Fruit fly (Drosophila melanogaster) whole organism: ENCODE data around the gene Pebp1.

Experiments
- CG8478 ChIP-seq: fragments of >200 bp; optimal IDR thresholded peaks from 2 replicates; lab custom pipeline; 2018; ENCODE audit warnings: inconsistent platforms
- Dll ChIP-seq: fragments of >200 bp; optimal IDR thresholded peaks from 2 replicates; lab custom pipeline; 2017
- EcR ChIP-seq, 2 experiments: fragments of >200 bp; optimal IDR thresholded peaks; 2 replicates each; lab custom pipeline; 2017; ENCODE audit warnings: missing biosample characterization in 2 of 2, missing genetic modification characterization in 2 of 2, missing genetic modification reagents in 2 of 2
- pan ChIP-seq: fragments of >200 bp; optimal IDR thresholded peaks from 2 replicates; lab custom pipeline; 2017
- psq ChIP-seq: fragments of >200 bp; optimal IDR thresholded peaks from 2 replicates; lab custom pipeline; 2017
- usp ChIP-seq: fragments of >200 bp; optimal IDR thresholded peaks from 2 replicates; lab custom pipeline; 2017; ENCODE audit warnings: missing biosample characterization, missing genetic modification characterization, mixed read lengths

Pebp1 gene

dm6 chr3R:22449871-22450424 lies 15.9 kb upstream of the Pebp1 start:
- TF ChIP-seq psq (lab: Kevin White, UChicago): no peak
- no peak for TF ChIP-seq Dll (lab: Kevin White, UChicago)
- TF ChIP-seq EcR (GFP tag; optimal IDR thresholded peaks at IDR 0.05; lab: Kevin White, UChicago): no peak
- no peak for TF ChIP-seq CG8478 (lab: Kevin White, UChicago)
- TF ChIP-seq pan (lab: Kevin White, UChicago): no peak
- TF ChIP-seq usp: no peak

dm6 chr3R:22454397-22455334 lies 11.2 kb upstream of the Pebp1 start:
- no peak for TF ChIP-seq Dll (lab: Kevin White, UChicago)
- no peak for TF ChIP-seq psq (lab: Kevin White, UChicago)
- no peak for TF ChIP-seq pan (lab: Kevin White, UChicago)
- TF ChIP-seq usp: no peak
- TF ChIP-seq CG8478 (lab: Kevin White, UChicago): no peak
- TF ChIP-seq EcR (GFP tag; optimal IDR thresholded peaks at IDR 0.05; lab: Kevin White, UChicago): no peak

- TF ChIP-seq Dll (lab: Kevin White, UChicago) (no peak), CG8478 (lab: Kevin White, UChicago) (no peak), usp (no peak), psq (lab: Kevin White, UChicago) (no peak), pan (lab: Kevin White, UChicago) (no peak), EcR (GFP tag; optimal IDR thresholded peaks at IDR 0.05; lab: Kevin White, UChicago) (no peak)
Measured at dm6 chr3R:22455335-22455985, 10.4 kb upstream of the Pebp1 start.

dm6 chr3R:22456007-22456406 lies 9.8 kb upstream of the Pebp1 start:
- TF ChIP-seq pan (lab: Kevin White, UChicago) (no peak), usp (no peak), Dll (lab: Kevin White, UChicago) (no peak), EcR (GFP tag; optimal IDR thresholded peaks at IDR 0.05; lab: Kevin White, UChicago) (no peak), CG8478 (lab: Kevin White, UChicago) (no peak), psq (lab: Kevin White, UChicago) (no peak)

- TF ChIP-seq CG8478 (lab: Kevin White, UChicago) (no peak), Dll (lab: Kevin White, UChicago) (no peak), EcR (GFP tag; optimal IDR thresholded peaks at IDR 0.05; lab: Kevin White, UChicago) (no peak), pan (lab: Kevin White, UChicago) (no peak), usp (no peak), psq (lab: Kevin White, UChicago) (no peak)
Measured at dm6 chr3R:22461673-22462585, 3.9 kb upstream of the Pebp1 start, which contains the start of the genes Rpn7 and AP-2mu. TSS of gene Rpn7 (minus strand) at chr3R:22462054. TSS of gene AP-2mu (plus strand) at chr3R:22462455.

- TF ChIP-seq usp (no peak), Dll (lab: Kevin White, UChicago) (no peak), pan (lab: Kevin White, UChicago) (no peak), EcR (GFP tag; optimal IDR thresholded peaks at IDR 0.05; lab: Kevin White, UChicago) (no peak), CG8478 (lab: Kevin White, UChicago) (no peak), psq (lab: Kevin White, UChicago) (no peak)
Measured at dm6 chr3R:22464611-22465113, 1.2 kb upstream of the Pebp1 start, which contains the start of gene CG7054. TSS of gene CG7054 (plus strand) at chr3R:22464985.

- TF ChIP-seq CG8478 (lab: Kevin White, UChicago): no peak
- TF ChIP-seq usp: no peak
- no peak for TF ChIP-seq psq (lab: Kevin White, UChicago)
- TF ChIP-seq Dll (lab: Kevin White, UChicago): no peak
- no peak for TF ChIP-seq pan (lab: Kevin White, UChicago)
- no peak for TF ChIP-seq EcR (GFP tag; optimal IDR thresholded peaks at IDR 0.05; lab: Kevin White, UChicago)
Measured at dm6 chr3R:22465138-22465537, 696 bp upstream of the Pebp1 start.

- TF ChIP-seq psq (lab: Kevin White, UChicago) (no peak), EcR (GFP tag; optimal IDR thresholded peaks at IDR 0.05; lab: Kevin White, UChicago) (no peak), CG8478 (lab: Kevin White, UChicago) (no peak), pan (lab: Kevin White, UChicago) (no peak), Dll (lab: Kevin White, UChicago) (no peak), usp (no peak)
Measured at dm6 chr3R:22467939-22468571, 2.2 kb downstream of the Pebp1 start, which contains the start of the genes CG5377 and Nrx-1. TSS of gene CG5377 (minus strand) at chr3R:22468157. TSS of gene Nrx-1 (plus strand) at chr3R:22468512.

dm6 chr3R:22468829-22469487 lies 3.1 kb downstream of the Pebp1 start:
- TF ChIP-seq EcR (GFP tag; optimal IDR thresholded peaks at IDR 0.05; lab: Kevin White, UChicago) (no peak), Dll (lab: Kevin White, UChicago) (no peak), psq (lab: Kevin White, UChicago) (no peak), pan (lab: Kevin White, UChicago) (no peak), usp (no peak)
